Fruit fly (Drosophila melanogaster): ENCODE data around the gene ppan.

Gene ppan

DNA sequence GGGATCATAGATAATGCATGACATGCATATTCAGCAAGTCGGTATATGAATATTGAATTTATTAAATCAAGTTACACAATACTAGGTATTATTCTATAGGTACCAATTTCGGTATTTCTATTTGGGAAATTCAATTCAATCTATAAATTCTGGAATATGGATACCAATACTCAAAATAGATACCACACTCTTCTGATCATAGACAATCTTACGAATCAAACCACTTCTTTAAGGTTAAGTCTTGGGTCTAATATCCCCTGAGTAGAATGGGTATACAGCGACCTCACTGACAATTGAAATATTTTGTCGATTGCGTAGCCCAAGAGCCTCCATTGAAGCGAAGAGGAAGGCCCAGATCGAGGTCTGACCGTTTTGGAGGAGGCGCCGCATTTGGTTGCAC lies 23.2 kb upstream of the ppan start (continued):
- TF ChIP-seq CG2120 (GFP tag; optimal IDR thresholded peaks at IDR 0.05) (peak; percentile 18), PHDP (tag; optimal IDR thresholded peaks at IDR 0.05) (peak; percentile 11), corto (GFP tag; optimal IDR thresholded peaks at IDR 0.05) (no peak), Atf-2 (GFP tag; optimal IDR thresholded peaks at IDR 0.05) (no peak), toy (GFP tag; IDR thresholded peaks at IDR 0.05) (no peak), CG6254 (GFP tag; optimal IDR thresholded peaks at IDR 0.05) (no peak), zfh2 (GFP tag; optimal IDR thresholded peaks at IDR 0.05) (no peak), CG17361 (GFP tag; IDR thresholded peaks at IDR 0.05) (no peak), NC2β (GFP tag; optimal IDR thresholded peaks at IDR 0.05) (no peak), CG2712 (tag; optimal IDR thresholded peaks at IDR 0.05) (no peak), GATAe (GFP tag; conservative IDR thresholded peaks at IDR 0.05) (no peak), CG6272 (GFP tag; IDR thresholded peaks at IDR 0.05) (no peak), Dll (GFP tag; IDR thresholded peaks at IDR 0.05; ENCODE audit: partially characterized antibody) (no peak), CG8944 (GFP tag; optimal IDR thresholded peaks at IDR 0.05) (no peak), BEAF-32 (GFP tag; optimal IDR thresholded peaks at IDR 0.05) (no peak), CG6654 (GFP tag; optimal IDR thresholded peaks at IDR 0.05) (no peak), CG10431 (GFP tag; optimal IDR thresholded peaks at IDR 0.05) (no peak), zf30C (GFP tag; optimal IDR thresholded peaks at IDR 0.05) (no peak), kni (GFP tag; optimal IDR thresholded peaks at IDR 0.05) (peak; percentile 60), gem (tag; optimal IDR thresholded peaks at IDR 0.05) (peak; percentile 52), CG30403 (GFP tag; optimal IDR thresholded peaks at IDR 0.05) (peak; percentile 5), BtbVII (GFP tag; optimal IDR thresholded peaks at IDR 0.05) (no peak), danr (GFP tag; IDR thresholded peaks at IDR 0.05) (no peak), CG15269 (tag; optimal IDR thresholded peaks at IDR 0.05) (peak; percentile 5), Adf1 (GFP tag; IDR thresholded peaks at IDR 0.05) (no peak), CG11247 (GFP tag; IDR thresholded peaks at IDR 0.05) (no peak), row (GFP tag; IDR thresholded peaks at IDR 0.05) (peak; percentile 41; the same call in 2 of the 3 replicates), Trl (optimal IDR thresholded peaks at IDR 0.05) (no peak), Trl (GFP tag; optimal IDR thresholded peaks at IDR 0.05) (no peak), ci (GFP tag; IDR thresholded peaks at IDR 0.05) (0 out of 3 replicates have a peak, but pooled peaks have one; percentile 46), CG12769 (tag; optimal IDR thresholded peaks at IDR 0.05) (peak; percentile 20), peb (GFP tag; IDR thresholded peaks at IDR 0.05) (no peak), hb (GFP tag; IDR thresholded peaks at IDR 0.05; ENCODE audit: partially characterized antibody) (no peak), CG15514 (GFP tag; optimal IDR thresholded peaks at IDR 0.05) (no peak), ewg (GFP tag; optimal IDR thresholded peaks at IDR 0.05) (no peak), CG13123 (GFP tag; optimal IDR thresholded peaks at IDR 0.05) (no peak), CG1603 (tag; optimal IDR thresholded peaks at IDR 0.05) (peak; percentile 35), nmo (GFP tag; optimal IDR thresholded peaks at IDR 0.05) (no peak), Doc3 (GFP tag; IDR thresholded peaks at IDR 0.05; ENCODE audit: partially characterized antibody) (no peak), Gsc (GFP tag; IDR thresholded peaks at IDR 0.05) (no peak), CG3065 (GFP tag; optimal IDR thresholded peaks at IDR 0.05) (no peak), ab (GFP tag; optimal IDR thresholded peaks at IDR 0.05) (no peak), Chrac-16 (GFP tag; optimal IDR thresholded peaks at IDR 0.05) (no peak), Pdp1 (GFP tag; optimal IDR thresholded peaks at IDR 0.05) (no peak), CG6175 (GFP tag; IDR thresholded peaks at IDR 0.05) (no peak), Rfx (GFP tag; IDR thresholded peaks at IDR 0.05) (no peak), grau (tag; optimal IDR thresholded peaks at IDR 0.05) (peak; percentile 16), unpg (GFP tag; optimal IDR thresholded peaks at IDR 0.05) (peak; percentile 31), Fer1 (GFP tag; optimal IDR thresholded peaks at IDR 0.05) (no peak), Hr3 (GFP tag; optimal IDR thresholded peaks at IDR 0.05) (peak; percentile 1), mirr (GFP tag; optimal IDR thresholded peaks at IDR 0.05) (no peak), CG30431 (GFP tag; optimal IDR thresholded peaks at IDR 0.05) (no peak)
